Worm (Caenorhabditis elegans) whole organism, L1 larva: ENCODE measurements around the gene col-20.

ENCODE experiments used
- egl-27 ChIP-seq, 2 experiments: fragments of 150-350 bp in 1 of 2; sonication (generic microtip); optimal IDR thresholded peaks; 3 replicates each; lab custom pipeline; 2017 to 2018; ENCODE audit warnings: missing biosample characterization in 2 of 2, missing genetic modification characterization in 2 of 2, missing genetic modification reagents in 2 of 2
- nhr-20 ChIP-seq: sonication (generic microtip); optimal IDR thresholded peaks from 2 replicates; lab custom pipeline; 2016; ENCODE audit warnings: mild to moderate bottlenecking, missing genetic modification characterization, missing compliant biosample characterization

ce11 chrII:4821739-4822138 lies 48.9 kb downstream of the col-20 start, which contains the start of gene lact-5:
- TF ChIP-seq nhr-20 (tag; lab: Kevin White, UChicago) (peak; percentile 47), egl-27 (tag; optimal IDR thresholded peaks at IDR 0.05; lab: Kevin White, UChicago) (no peak)
